Worm (Caenorhabditis elegans) whole organism, early embryonic: Measurements from ENCODE around the gene srlf-4.

Source experiments
- F13C5.2 ChIP-seq: sonication (generic microtip); optimal IDR thresholded peaks from 2 replicates; lab custom pipeline; 2017; ENCODE audit warnings: mild to moderate bottlenecking, missing genetic modification characterization, inconsistent platforms, missing compliant biosample characterization
- ama-1 ChIP-seq: fragments of 150-350 bp; optimal IDR thresholded peaks from 2 replicates; lab custom pipeline; 2014
- ceh-13 ChIP-seq: fragments of 200-800 bp; sonication (Bioruptor generic); optimal IDR thresholded peaks from 2 replicates; lab custom pipeline; 2018; ENCODE audit warnings: mild to moderate bottlenecking, missing genetic modification characterization, missing compliant biosample characterization
- ceh-36 ChIP-seq: sonication (generic microtip); optimal IDR thresholded peaks from 2 replicates; lab custom pipeline; 2016; ENCODE audit warnings: missing genetic modification characterization, inconsistent platforms, missing compliant biosample characterization
- flt-1 ChIP-seq: fragments of 200-800 bp; sonication (Bioruptor generic); IDR thresholded peaks from 2 replicates; pipeline ENCODE4 v1.3.6; 2022; ENCODE audit warnings: missing genetic modification characterization, missing compliant biosample characterization
- hmbx-1 ChIP-seq: sonication (generic microtip); optimal IDR thresholded peaks from 2 replicates; lab custom pipeline; 2016; ENCODE audit warnings: mild to moderate bottlenecking, missing genetic modification characterization, missing compliant biosample characterization
- scrt-1 ChIP-seq: fragments of 200-800 bp; sonication (Bioruptor generic); IDR thresholded peaks from 2 replicates; pipeline ENCODE4 v1.3.6; 2022; ENCODE audit warnings: missing genetic modification characterization, missing compliant biosample characterization
- tbx-11 ChIP-seq: fragments of 200-800 bp; sonication (Bioruptor generic); IDR thresholded peaks from 2 replicates; pipeline ENCODE4 v1.3.6; 2022; ENCODE audit warnings: missing genetic modification characterization, missing compliant biosample characterization

DNA sequence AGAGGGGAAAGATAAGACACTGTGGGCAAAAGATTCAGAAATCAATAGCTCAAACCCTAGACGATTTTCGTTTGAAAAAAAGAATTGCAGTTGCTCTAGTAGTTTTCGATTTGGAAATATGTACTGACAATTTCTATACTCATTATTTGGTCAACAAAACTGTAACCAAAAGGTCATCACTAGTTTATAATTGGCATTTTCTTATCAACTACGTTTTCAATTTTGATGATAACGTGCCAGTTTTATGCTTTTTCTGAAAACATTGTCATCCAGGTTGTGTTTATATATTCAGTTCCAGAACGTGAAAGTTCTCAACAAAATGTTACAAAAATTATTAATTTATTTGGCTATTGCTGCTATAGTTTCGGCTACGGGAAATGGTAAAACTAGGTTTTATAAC, 38.3 kb upstream of the srlf-4 start, which contains the start of gene F55G11.8:
- TF ChIP-seq scrt-1 (GFP tag; lab: Robert Waterston, UW) = no peak
- TF ChIP-seq ceh-13 (GFP tag; lab: Kevin White, UChicago) = no peak
- TF ChIP-seq ama-1 = no peak
- TF ChIP-seq tbx-11 (GFP tag; lab: Robert Waterston, UW) = no peak
- no peak for TF ChIP-seq ceh-36
- TF ChIP-seq F13C5.2 = no peak
- no peak for TF ChIP-seq hmbx-1 (tag; lab: Kevin White, UChicago)
- no peak for TF ChIP-seq flt-1 (GFP tag; lab: Robert Waterston, UW)
